Fruit fly (Drosophila melanogaster) whole organism, embryonic: ENCODE measurements around the gene Pss.
A peak's percentile ranks its signal among the peaks of the same experiment; 100 is the strongest.

Experiments used
- BEAF-32 ChIP-seq: fragments of 200-800 bp; sonication (Bioruptor generic); optimal IDR thresholded peaks from 3 replicates; lab custom pipeline; 2017; ENCODE audit warnings: missing biosample characterization, missing genetic modification characterization, mild to moderate bottlenecking, moderate library complexity, missing genetic modification reagents
- CG1024 ChIP-seq: fragments of 200-800 bp; sonication (Bioruptor generic); IDR thresholded peaks from 2 replicates; pipeline ENCODE4 v1.3.6; 2022; ENCODE audit warnings: missing biosample characterization, missing genetic modification characterization
- CG10267 ChIP-seq: fragments of 200-800 bp; sonication (Bioruptor generic); optimal IDR thresholded peaks from 2 replicates; lab custom pipeline; 2018; ENCODE audit warnings: missing biosample characterization, mild to moderate bottlenecking, missing genetic modification characterization, moderate library complexity
- CG11085 ChIP-seq: fragments of 200-800 bp; sonication (Bioruptor generic); IDR thresholded peaks from 2 replicates; pipeline ENCODE4 v1.3.6; 2022; ENCODE audit warnings: missing biosample characterization, missing genetic modification characterization
- CG11456 ChIP-seq: fragments of 200-800 bp; sonication (Bioruptor generic); IDR thresholded peaks from 3 replicates; pipeline ENCODE4 v1.3.6; 2022; ENCODE audit warnings: missing biosample characterization, missing genetic modification characterization
- CG12236 ChIP-seq: fragments of 200-800 bp; sonication (Bioruptor generic); optimal IDR thresholded peaks from 2 replicates; lab custom pipeline; 2016; ENCODE audit warnings: missing biosample characterization, missing genetic modification characterization
- CG13775 ChIP-seq: fragments of 200-800 bp; sonication (Bioruptor generic); optimal IDR thresholded peaks from 3 replicates; lab custom pipeline; 2017; ENCODE audit warnings: missing biosample characterization, mild to moderate bottlenecking, missing genetic modification characterization
- CG14014 ChIP-seq: fragments of 200-800 bp; sonication (Bioruptor generic); IDR thresholded peaks from 2 replicates; pipeline ENCODE4 v1.3.6; 2022; ENCODE audit warnings: missing biosample characterization, missing genetic modification characterization
- CG15011 ChIP-seq: fragments of 200-800 bp; sonication (Bioruptor generic); optimal IDR thresholded peaks from 3 replicates; lab custom pipeline; 2018; ENCODE audit warnings: missing biosample characterization, mild to moderate bottlenecking, missing genetic modification characterization
- CG1647 ChIP-seq: fragments of 200-800 bp; sonication (Bioruptor generic); optimal IDR thresholded peaks from 3 replicates; lab custom pipeline; 2016; ENCODE audit warnings: missing biosample characterization, missing genetic modification characterization
- CG17612 ChIP-seq: fragments of 200-800 bp; sonication (Bioruptor generic); IDR thresholded peaks from 2 replicates; pipeline ENCODE4 v1.3.6; 2022; ENCODE audit warnings: missing biosample characterization, missing genetic modification characterization
- CG4282 ChIP-seq: fragments of 200-800 bp; sonication (Bioruptor generic); optimal IDR thresholded peaks from 2 replicates; lab custom pipeline; 2016; ENCODE audit warnings: missing biosample characterization, missing genetic modification characterization
- CG4730 ChIP-seq: fragments of 200-800 bp; sonication (Bioruptor generic); IDR thresholded peaks from 2 replicates; pipeline ENCODE4 v1.3.6; 2022; ENCODE audit warnings: missing biosample characterization, missing genetic modification characterization
- CG6765 ChIP-seq: fragments of 200-800 bp; sonication (Bioruptor generic); optimal IDR thresholded peaks from 3 replicates; lab custom pipeline; 2017; ENCODE audit warnings: missing biosample characterization, mild to moderate bottlenecking, missing genetic modification characterization
- CG7928 ChIP-seq: fragments of 200-800 bp; sonication (Bioruptor generic); optimal IDR thresholded peaks from 2 replicates; lab custom pipeline; 2017; ENCODE audit warnings: missing biosample characterization, mild to moderate bottlenecking, missing genetic modification characterization
- CG8290 ChIP-seq, 3 experiments: fragments of 200-800 bp; sonication (Bioruptor generic); optimal IDR thresholded peaks; 2 replicates each; lab custom pipeline; 2016 to 2019; ENCODE audit warnings: missing biosample characterization in 3 of 3, missing genetic modification characterization in 3 of 3, mild to moderate bottlenecking in 2 of 3, moderate library complexity in 1 of 3
- CG8765 ChIP-seq: fragments of 200-800 bp; sonication (Bioruptor generic); IDR thresholded peaks from 2 replicates; pipeline ENCODE4 v1.3.6; 2022; ENCODE audit warnings: missing biosample characterization, missing genetic modification characterization
- Deaf1 ChIP-seq: fragments of 200-800 bp; optimal IDR thresholded peaks from 3 replicates; lab custom pipeline; 2019; ENCODE audit warnings: missing biosample characterization, mild to moderate bottlenecking, missing genetic modification characterization, moderate library complexity
- Doc2 ChIP-seq: fragments of 200-800 bp; sonication (Bioruptor generic); IDR thresholded peaks from 2 replicates; pipeline ENCODE4 v1.3.6; 2022; ENCODE audit warnings: missing biosample characterization, missing genetic modification characterization
- Dref ChIP-seq: fragments of 200-800 bp; sonication (Bioruptor generic); IDR thresholded peaks from 2 replicates; pipeline ENCODE4 v1.3.6; 2022; ENCODE audit warnings: missing biosample characterization, missing genetic modification characterization
- ERR ChIP-seq: fragments of 200-800 bp; sonication (Bioruptor generic); optimal IDR thresholded peaks from 2 replicates; lab custom pipeline; 2016; ENCODE audit warnings: missing biosample characterization, missing genetic modification characterization
- Ets65A ChIP-seq: fragments of 200-800 bp; sonication (Bioruptor generic); peaks from one replicate; lab custom pipeline; 2016; ENCODE audit warnings: missing biosample characterization, missing genetic modification characterization
- Hmr ChIP-seq: fragments of 200-800 bp; sonication (Bioruptor generic); optimal IDR thresholded peaks from 3 replicates; lab custom pipeline; 2017; ENCODE audit warnings: mild to moderate bottlenecking, missing biosample characterization, missing genetic modification reagents, missing genetic modification characterization
- Nf-YA ChIP-seq: fragments of 200-800 bp; sonication (Bioruptor generic); IDR thresholded peaks from 2 replicates; pipeline ENCODE4 v1.3.6; 2022; ENCODE audit warnings: missing biosample characterization, missing genetic modification characterization
- Oli ChIP-seq: fragments of 200-800 bp; sonication (Bioruptor generic); optimal IDR thresholded peaks from 2 replicates; lab custom pipeline; 2018; ENCODE audit warnings: missing biosample characterization, mild to moderate bottlenecking, missing genetic modification characterization, moderate library complexity
- Optix ChIP-seq: fragments of 200-800 bp; sonication (Bioruptor generic); IDR thresholded peaks from 3 replicates; pipeline ENCODE4 v1.3.6; 2022; ENCODE audit warnings: missing biosample characterization, missing genetic modification characterization
- Scr ChIP-seq: fragments of 200-800 bp; sonication (Bioruptor generic); IDR thresholded peaks from 2 replicates; pipeline ENCODE4 v1.3.6; 2022; ENCODE audit warnings: missing biosample characterization, missing genetic modification characterization; ENCODE audit not compliant: partially characterized antibody
- Spps ChIP-seq: fragments of 200-800 bp; sonication (Bioruptor generic); optimal IDR thresholded peaks from 2 replicates; lab custom pipeline; 2018; ENCODE audit warnings: missing biosample characterization, mild to moderate bottlenecking, missing genetic modification characterization
- TFAM ChIP-seq: fragments of 200-800 bp; sonication (Bioruptor generic); optimal IDR thresholded peaks from 2 replicates; lab custom pipeline; 2017; ENCODE audit warnings: missing biosample characterization, missing genetic modification characterization, inconsistent platforms
- Usf ChIP-seq: fragments of 200-800 bp; sonication (Bioruptor generic); optimal IDR thresholded peaks from 2 replicates; lab custom pipeline; 2017; ENCODE audit warnings: missing genotype, missing biosample characterization, missing genetic modification characterization
- Xrp1 ChIP-seq: fragments of 200-800 bp; sonication (Bioruptor generic); IDR thresholded peaks from 2 replicates; pipeline ENCODE4 v1.3.6; 2022; ENCODE audit warnings: missing biosample characterization, missing genetic modification characterization
- cas ChIP-seq: fragments of 200-800 bp; sonication (Bioruptor generic); IDR thresholded peaks from 2 replicates; pipeline ENCODE4 v1.3.6; 2022; ENCODE audit warnings: missing biosample characterization, missing genetic modification characterization
- ci ChIP-seq: fragments of 200-800 bp; sonication (Bioruptor generic); IDR thresholded peaks from 3 replicates; pipeline ENCODE4 v1.3.6; 2022; ENCODE audit warnings: missing biosample characterization, missing genetic modification characterization
- croc ChIP-seq: fragments of 200-800 bp; sonication (Bioruptor generic); conservative IDR thresholded peaks from 3 replicates; pipeline ENCODE4 v1.3.6; 2022; ENCODE audit warnings: missing biosample characterization, missing genetic modification characterization
- dan ChIP-seq: fragments of 200-800 bp; sonication (Bioruptor generic); IDR thresholded peaks from 2 replicates; pipeline ENCODE4 v1.3.6; 2022; ENCODE audit warnings: missing biosample characterization, missing genetic modification characterization
- exex ChIP-seq: fragments of 200-800 bp; sonication (Bioruptor generic); optimal IDR thresholded peaks from 4 replicates; lab custom pipeline; 2018; ENCODE audit warnings: missing biosample characterization, mild to moderate bottlenecking, missing genetic modification characterization, moderate library complexity
- eyg ChIP-seq: fragments of 200-800 bp; sonication (Bioruptor generic); optimal IDR thresholded peaks from 3 replicates; lab custom pipeline; 2016; ENCODE audit warnings: missing biosample characterization, missing genetic modification characterization
- lbe ChIP-seq: fragments of 200-800 bp; sonication (Bioruptor generic); optimal IDR thresholded peaks from 2 replicates; lab custom pipeline; 2016; ENCODE audit warnings: missing biosample characterization, mild to moderate bottlenecking, missing genetic modification characterization
- nau ChIP-seq: fragments of 200-800 bp; sonication (Bioruptor generic); optimal IDR thresholded peaks from 3 replicates; lab custom pipeline; 2017; ENCODE audit warnings: missing biosample characterization, mild to moderate bottlenecking, missing genetic modification characterization, missing genetic modification reagents
- nerfin-1 ChIP-seq: fragments of 200-800 bp; sonication (Bioruptor generic); optimal IDR thresholded peaks from 3 replicates; lab custom pipeline; 2019; ENCODE audit warnings: missing biosample characterization, mild to moderate bottlenecking, missing genetic modification characterization, moderate library complexity
- otp ChIP-seq: fragments of 200-800 bp; sonication (Bioruptor generic); IDR thresholded peaks from 3 replicates; pipeline ENCODE4, ENCODE4 v1.3.6; 2022; ENCODE audit warnings: missing biosample characterization, missing genetic modification characterization
- p53 ChIP-seq: fragments of 200-800 bp; sonication (Bioruptor generic); optimal IDR thresholded peaks from 2 replicates; lab custom pipeline; 2016; ENCODE audit warnings: missing biosample characterization, missing genetic modification characterization
- peb ChIP-seq: fragments of 200-800 bp; sonication (Bioruptor generic); IDR thresholded peaks from 2 replicates; pipeline ENCODE4 v1.3.6; 2022; ENCODE audit warnings: missing biosample characterization, missing genetic modification characterization
- prd ChIP-seq, 3 experiments: fragments of >200 bp in 2 of 3; fragments of 200-800 bp in 1 of 3; sonication (Bioruptor generic) in 1 of 3; optimal IDR thresholded peaks in 2 of 3; IDR thresholded peaks in 1 of 3; 2 replicates in 2 of 3; 3 replicates in 1 of 3; pipeline versions ENCODE4 v1.3.6 to Lab custom; 2017 to 2022; ENCODE audit warnings: missing biosample characterization in 1 of 3, missing genetic modification characterization in 1 of 3
- sima ChIP-seq: fragments of 200-800 bp; sonication (Bioruptor generic); optimal IDR thresholded peaks from 2 replicates; lab custom pipeline; 2016; ENCODE audit warnings: missing biosample characterization, missing genetic modification characterization
- sug ChIP-seq: fragments of 200-800 bp; optimal IDR thresholded peaks from 2 replicates; lab custom pipeline; 2019; ENCODE audit warnings: missing biosample characterization, mild to moderate bottlenecking, missing genetic modification characterization, moderate library complexity
- tin ChIP-seq: fragments of 200-800 bp; sonication (Bioruptor generic); optimal IDR thresholded peaks from 3 replicates; lab custom pipeline; 2016; ENCODE audit warnings: missing biosample characterization, missing genetic modification characterization
- tio ChIP-seq: fragments of 200-800 bp; sonication (Bioruptor generic); optimal IDR thresholded peaks from 2 replicates; lab custom pipeline; 2017; ENCODE audit warnings: missing biosample characterization, missing genetic modification characterization, inconsistent platforms
- wor ChIP-seq: fragments of 200-800 bp; sonication (Bioruptor generic); IDR thresholded peaks from 2 replicates; pipeline ENCODE4 v1.3.6; 2022; ENCODE audit warnings: missing biosample characterization, missing genetic modification characterization

Pss gene

dm6 chr3L:20493417-20494261 lies 32.3 kb downstream of the Pss start (continued):
- TF ChIP-seq CG1024 (no peak), CG6765 (peak; percentile 42), Xrp1 (GFP tag; lab: Robert Waterston, UW) (peak; percentile 79), CG11085 (peak; percentile 58; the same call in 1 of the 2 replicates), sug (tag; lab: Kevin White, UChicago) (peak; percentile 49), nerfin-1 (tag; lab: Kevin White, UChicago) (peak; percentile 15), Spps (tag; lab: Kevin White, UChicago) (peak; percentile 17), CG15011 (GFP tag; lab: Kevin White, UChicago) (peak; percentile 53), sima (GFP tag; lab: Kevin White, UChicago) (no peak), peb (GFP tag; lab: Robert Waterston, UW) (peak; percentile 48; the same call in 1 of the 2 replicates), BEAF-32 (no peak), CG11456 (GFP tag; lab: Robert Waterston, UW) (peak; percentile 71; the same call in 2 of the 3 replicates), Dref (GFP tag; lab: Robert Waterston, UW) (no peak), CG14014 (peak; percentile 76), CG17612 (GFP tag; lab: Robert Waterston, UW) (no peak), ERR (GFP tag; lab: Kevin White, UChicago) (no peak), Ets65A (GFP tag; lab: Kevin White, UChicago) (peak; percentile 90), eyg (peak; percentile 39), CG4282 (no peak), tio (peak; percentile 53), Optix (GFP tag; lab: Robert Waterston, UW) (no peak), CG10267 (tag; lab: Kevin White, UChicago) (peak; percentile 69), dan (GFP tag; lab: Robert Waterston, UW) (no peak), wor (GFP tag; lab: Robert Waterston, UW) (peak; percentile 58), CG7928 (GFP tag; lab: Kevin White, UChicago) (peak; percentile 13), tin (GFP tag; lab: Kevin White, UChicago) (peak; percentile 50), Doc2 (GFP tag; lab: Robert Waterston, UW) (no peak), exex (peak; percentile 32), Oli (tag; lab: Kevin White, UChicago) (peak; percentile 78), cas (GFP tag; lab: Robert Waterston, UW) (no peak; the same call in 1 of the 2 replicates), Scr (no peak), croc (no peak), CG1647 (GFP tag; lab: Kevin White, UChicago) (peak; percentile 28), Hmr (GFP tag; lab: Kevin White, UChicago) (peak; percentile 85), otp (GFP tag; lab: Robert Waterston, UW) (peak; percentile 66; the same call in 1 of the 3 replicates), nau (GFP tag; lab: Kevin White, UChicago) (peak; percentile 53), Usf (GFP tag; lab: Kevin White, UChicago) (peak; percentile 42), TFAM (GFP tag; lab: Kevin White, UChicago) (no peak), Nf-YA (GFP tag; lab: Robert Waterston, UW) (peak; percentile 71), ci (GFP tag; lab: Robert Waterston, UW) (peak; percentile 69), CG8765 (GFP tag; lab: Robert Waterston, UW) (peak; percentile 25; the same call in 1 of the 2 replicates), CG8290 (GFP tag; optimal IDR thresholded peaks at IDR 0.05; lab: Kevin White, UChicago) (no peak), CG8290 (tag; optimal IDR thresholded peaks at IDR 0.05; lab: Kevin White, UChicago) (peak in 1 of 2 experiments; percentile 48), CG4730 (GFP tag; lab: Robert Waterston, UW) (peak; percentile 77; the same call in 1 of the 2 replicates), p53 (GFP tag; lab: Kevin White, UChicago) (no peak), Deaf1 (tag; lab: Kevin White, UChicago) (peak; percentile 74), CG12236 (GFP tag; lab: Kevin White, UChicago) (no peak), lbe (GFP tag; lab: Kevin White, UChicago) (peak; percentile 88), CG13775 (GFP tag; lab: Kevin White, UChicago) (no peak), prd (optimal IDR thresholded peaks at IDR 0.05; lab: Kevin White, UChicago) (no peak), prd (GFP tag; IDR thresholded peaks at IDR 0.05; lab: Robert Waterston, UW) (peak; percentile 82)
